Worm (Caenorhabditis elegans): Measurements from ENCODE around the gene F02D8.1.

Gene F02D8.1

DNA sequence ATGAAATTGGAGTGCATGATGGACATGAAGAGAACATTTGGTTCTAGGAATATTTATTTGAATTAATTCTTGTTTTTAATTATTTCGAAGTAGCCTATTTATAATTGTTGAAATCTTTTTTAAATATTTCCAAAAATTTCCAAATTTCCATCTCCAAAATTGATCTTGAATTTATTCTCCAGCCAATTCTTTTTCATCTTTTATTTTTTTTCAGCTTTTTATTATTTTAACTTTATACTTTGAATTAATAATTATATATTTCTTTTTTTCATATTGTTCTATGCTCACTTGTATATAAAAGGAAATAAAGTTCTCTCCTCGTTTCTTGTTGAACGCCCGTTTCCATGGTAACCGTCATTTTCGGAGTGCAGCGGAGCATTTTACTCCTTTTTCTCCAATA, 1.4 kb upstream of the F02D8.1 start, which contains the start of gene xbx-1:
Gene xbx-1 (plus strand): TSS at position 301 of the 400 bp plus-strand sequence.
- no peak for TF ChIP-seq unc-39 (tag; optimal IDR thresholded peaks at IDR 0.05)
- no peak for TF ChIP-seq lin-15B (tag; optimal IDR thresholded peaks at IDR 0.05)
- no peak for TF ChIP-seq fkh-2 (tag; optimal IDR thresholded peaks at IDR 0.05)
- no peak for TF ChIP-seq ceh-82 (tag; optimal IDR thresholded peaks at IDR 0.05)
- no peak for TF ChIP-seq nhr-25 (tag; optimal IDR thresholded peaks at IDR 0.05)
- TF ChIP-seq hmg-11 (tag; optimal IDR thresholded peaks at IDR 0.05) = no peak

DNA sequence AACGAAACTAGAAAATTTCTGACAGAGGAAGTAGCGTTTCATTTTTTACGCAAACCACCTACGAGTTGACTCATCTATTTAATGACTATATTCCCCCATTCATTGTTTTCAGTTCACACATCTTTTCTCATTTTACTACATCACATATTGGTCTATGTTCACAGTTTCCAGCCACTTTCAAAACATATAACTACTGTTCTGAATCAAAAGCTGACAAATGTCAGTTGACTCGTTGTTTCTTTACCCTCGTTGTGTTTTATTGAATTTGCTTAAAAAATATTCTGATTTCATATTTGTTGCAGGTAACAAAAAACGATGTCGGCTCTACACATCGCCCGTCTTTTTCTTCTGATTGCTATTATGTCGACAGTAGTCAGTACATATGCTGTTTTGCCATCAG, 7.4 kb downstream of the F02D8.1 start, which contains the start of gene nlp-59:
Gene nlp-59 (plus strand): TSS at position 301 of the 400 bp plus-strand sequence.
- TF ChIP-seq lin-39 (tag; optimal IDR thresholded peaks at IDR 0.05) (no peak), jun-1 (tag; optimal IDR thresholded peaks at IDR 0.05) (no peak), unc-62 (GFP tag; optimal IDR thresholded peaks at IDR 0.05) (no peak), skn-1 (tag; optimal IDR thresholded peaks at IDR 0.05) (no peak), nhr-237 (tag; optimal IDR thresholded peaks at IDR 0.05) (no peak), pha-4 (tag; optimal IDR thresholded peaks at IDR 0.05) (no peak)

DNA sequence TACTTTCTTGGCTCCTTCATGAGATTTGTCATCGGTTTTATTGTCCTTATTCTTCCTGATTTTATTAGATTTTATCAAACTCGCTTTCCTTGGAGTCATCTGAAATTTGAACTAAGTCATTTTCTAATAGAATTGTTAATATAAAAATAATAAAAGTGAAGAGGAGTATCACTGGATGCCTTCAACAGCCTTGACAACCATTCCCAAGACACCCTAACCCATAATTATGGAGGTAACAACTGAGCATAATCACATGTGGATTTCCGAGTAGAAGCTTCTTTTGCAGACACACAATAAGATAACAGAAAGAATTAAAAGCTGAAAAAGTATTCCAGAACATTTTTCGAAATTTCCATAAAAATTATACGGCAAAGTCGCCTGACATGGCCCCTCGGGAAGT, 22.8 kb downstream of the F02D8.1 start, which contains the start of gene F02D8.9:
Gene F02D8.9 (minus strand): TSS at position 101 of the 400 bp plus-strand sequence.
- TF ChIP-seq ztf-4 (tag; optimal IDR thresholded peaks at IDR 0.05) (no peak), elt-3 (tag; optimal IDR thresholded peaks at IDR 0.05) (no peak), nfya-1 (tag; optimal IDR thresholded peaks at IDR 0.05; ENCODE audit: insufficient read depth) (no peak), elt-1 (tag; optimal IDR thresholded peaks at IDR 0.05) (no peak), nhr-25 (tag; optimal IDR thresholded peaks at IDR 0.05) (no peak), fos-1 (tag; optimal IDR thresholded peaks at IDR 0.05) (no peak), pha-4 (tag; optimal IDR thresholded peaks at IDR 0.05) (no peak), fkh-2 (tag; optimal IDR thresholded peaks at IDR 0.05) (no peak), daf-12 (tag; optimal IDR thresholded peaks at IDR 0.05) (no peak), ama-1 (optimal IDR thresholded peaks at IDR 0.05) (no peak), lin-39 (tag; optimal IDR thresholded peaks at IDR 0.05) (no peak), ceh-82 (tag; optimal IDR thresholded peaks at IDR 0.05) (no peak), pqm-1 (tag; optimal IDR thresholded peaks at IDR 0.05) (no peak), lin-15B (tag; optimal IDR thresholded peaks at IDR 0.05) (no peak), nhr-11 (tag; optimal IDR thresholded peaks at IDR 0.05) (no peak), nhr-23 (tag; optimal IDR thresholded peaks at IDR 0.05) (no peak), unc-39 (tag; optimal IDR thresholded peaks at IDR 0.05) (no peak)

DNA sequence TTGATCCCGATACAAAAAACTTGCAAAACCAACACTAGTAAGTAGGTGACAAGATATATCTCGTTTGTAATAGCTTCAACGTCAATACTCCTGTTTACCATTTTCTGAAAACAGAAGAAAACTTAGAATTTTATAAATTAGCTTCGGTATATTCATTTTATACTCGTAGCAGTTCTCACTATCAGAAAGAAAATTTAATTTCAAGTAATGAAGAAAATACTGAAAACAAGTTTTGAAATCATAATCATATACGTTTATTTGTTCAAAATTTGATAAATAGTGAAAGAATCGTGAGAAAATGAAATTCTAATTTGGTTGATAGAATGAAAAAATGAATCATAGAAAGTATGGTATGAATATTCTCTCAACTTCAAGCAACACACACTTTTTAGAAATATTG, 23.9 kb downstream of the F02D8.1 start, which contains the start of gene C30G7.5:
Gene C30G7.5 (minus strand): TSS at position 101 of the 400 bp plus-strand sequence.
- TF ChIP-seq nfya-1 (tag; optimal IDR thresholded peaks at IDR 0.05; ENCODE audit: insufficient read depth) = no peak
- no peak for TF ChIP-seq ceh-16 (tag; optimal IDR thresholded peaks at IDR 0.05)
- TF ChIP-seq pqm-1 (tag; optimal IDR thresholded peaks at IDR 0.05) = no peak
- TF ChIP-seq mml-1 (tag; optimal IDR thresholded peaks at IDR 0.05) = no peak
- TF ChIP-seq nhr-23 (tag; optimal IDR thresholded peaks at IDR 0.05) = no peak
- TF ChIP-seq daf-12 (tag; optimal IDR thresholded peaks at IDR 0.05) = no peak
- no peak for TF ChIP-seq nhr-237 (tag; optimal IDR thresholded peaks at IDR 0.05)
- no peak for TF ChIP-seq elt-3 (tag; optimal IDR thresholded peaks at IDR 0.05)
- no peak for TF ChIP-seq unc-39 (tag; optimal IDR thresholded peaks at IDR 0.05)
- no peak for TF ChIP-seq ztf-4 (tag; optimal IDR thresholded peaks at IDR 0.05)
- TF ChIP-seq ceh-28 (tag; optimal IDR thresholded peaks at IDR 0.05) = no peak
- no peak for TF ChIP-seq aly-2 (tag; optimal IDR thresholded peaks at IDR 0.05)
- no peak for TF ChIP-seq sea-2 (GFP tag; optimal IDR thresholded peaks at IDR 0.05)
- no peak for TF ChIP-seq nhr-25 (tag; optimal IDR thresholded peaks at IDR 0.05)
- no peak for TF ChIP-seq mdl-1 (tag; optimal IDR thresholded peaks at IDR 0.05)
- TF ChIP-seq eor-1 (tag; optimal IDR thresholded peaks at IDR 0.05) = no peak
- no peak for TF ChIP-seq lin-39 (tag; optimal IDR thresholded peaks at IDR 0.05)

DNA sequence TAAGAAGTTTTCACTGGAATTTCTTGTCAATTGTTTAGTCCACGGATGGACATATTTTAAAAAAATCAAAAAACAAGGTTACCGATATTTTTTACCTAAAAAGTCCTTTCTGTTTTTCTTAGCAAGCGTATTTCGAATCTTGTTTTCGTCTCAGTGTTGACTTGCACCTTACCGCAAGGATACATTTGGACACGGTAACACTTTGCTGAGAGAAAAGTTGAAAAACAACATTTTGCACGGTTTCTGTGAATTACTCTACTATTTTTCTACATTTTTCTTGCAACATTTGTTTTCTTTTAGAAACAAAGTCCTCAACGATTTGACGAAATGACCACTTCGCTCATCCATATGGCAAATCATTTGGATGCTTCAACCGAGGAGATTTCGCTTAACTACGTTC, 29.0 kb downstream of the F02D8.1 start, which contains the start of gene hil-1:
Gene hil-1 (plus strand): TSS at position 301 of the 400 bp plus-strand sequence.
- TF ChIP-seq elt-2 (tag; optimal IDR thresholded peaks at IDR 0.05) (no peak), ceh-82 (tag; optimal IDR thresholded peaks at IDR 0.05) (no peak)

DNA sequence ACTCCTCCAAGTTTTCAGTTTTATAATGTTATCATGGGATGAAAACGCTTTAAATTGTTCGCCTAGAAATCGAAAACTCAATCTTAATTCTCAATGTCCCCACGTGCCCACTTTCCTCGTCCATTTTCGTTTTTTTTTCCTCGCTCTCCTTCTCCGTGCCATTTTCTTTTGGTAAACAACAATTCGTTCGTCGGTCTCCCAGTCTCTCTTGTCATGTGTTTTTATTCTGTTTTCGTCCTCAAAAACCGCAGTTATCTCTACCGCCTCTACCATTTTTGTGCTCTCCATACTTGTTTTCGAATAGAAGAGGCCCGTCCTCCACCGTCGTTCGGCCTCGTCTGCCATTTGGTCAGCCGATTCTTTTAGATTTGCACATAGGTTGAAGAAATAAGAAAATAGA, 29.9 kb downstream of the F02D8.1 start:
- TF ChIP-seq elt-3 (tag; optimal IDR thresholded peaks at IDR 0.05) = no peak
- no peak for TF ChIP-seq egl-5 (tag; optimal IDR thresholded peaks at IDR 0.05)
- TF ChIP-seq ztf-11 (tag; optimal IDR thresholded peaks at IDR 0.05) = no peak
- peak; percentile 2 for TF ChIP-seq hmg-11 (tag; optimal IDR thresholded peaks at IDR 0.05)
- no peak for TF ChIP-seq mdl-1 (tag; optimal IDR thresholded peaks at IDR 0.05)
- TF ChIP-seq fkh-2 (tag; optimal IDR thresholded peaks at IDR 0.05) = no peak
- no peak for TF ChIP-seq nhr-67 (tag; optimal IDR thresholded peaks at IDR 0.05)
- TF ChIP-seq elt-2 (tag; optimal IDR thresholded peaks at IDR 0.05) = no peak
- TF ChIP-seq fkh-10 (GFP tag; optimal IDR thresholded peaks at IDR 0.05) = no peak
- TF ChIP-seq fos-1 (tag; optimal IDR thresholded peaks at IDR 0.05) = no peak
- no peak for TF ChIP-seq tbx-2 (tag; optimal IDR thresholded peaks at IDR 0.05)
- peak; percentile 86 for TF ChIP-seq pha-4 (tag; optimal IDR thresholded peaks at IDR 0.05)
- peak; percentile 61 for TF ChIP-seq lin-39 (tag; optimal IDR thresholded peaks at IDR 0.05)
- TF ChIP-seq lsy-12 (tag; optimal IDR thresholded peaks at IDR 0.05) = no peak
- TF ChIP-seq nfya-1 (tag; optimal IDR thresholded peaks at IDR 0.05; ENCODE audit: insufficient read depth) = no peak
